Fruit fly (Drosophila melanogaster): Measurements from ENCODE around the gene NUCB1.

Gene NUCB1

dm6 chr3L:17842892-17843703 is 41.0 kb upstream of the NUCB1 start, which contains the start of gene CG5567 (continued):
- no peak for TF ChIP-seq CG2889 (GFP tag; IDR thresholded peaks at IDR 0.05)
- TF ChIP-seq CG8478 (optimal IDR thresholded peaks at IDR 0.05), result no peak
- TF ChIP-seq chinmo (GFP tag; IDR thresholded peaks at IDR 0.05; ENCODE audit: partially characterized antibody), result 0 out of 4 replicates have a peak, but pooled peaks have one; percentile 51
- TF ChIP-seq CG4404 (GFP tag; IDR thresholded peaks at IDR 0.05), result no peak
- TF ChIP-seq CG2129 (GFP tag; IDR thresholded peaks at IDR 0.05; ENCODE audit: partially characterized antibody), result no peak
- no peak for TF ChIP-seq TFAM (GFP tag; optimal IDR thresholded peaks at IDR 0.05)
- TF ChIP-seq sqz (GFP tag; optimal IDR thresholded peaks at IDR 0.05), result no peak
- TF ChIP-seq Dbx (GFP tag; IDR thresholded peaks at IDR 0.05), result no peak
- TF ChIP-seq CG1529 (GFP tag; optimal IDR thresholded peaks at IDR 0.05), result no peak
- TF ChIP-seq CG32532 (GFP tag; IDR thresholded peaks at IDR 0.05), result peak; percentile 34; the same call in 1 of the 2 replicates
- TF ChIP-seq CG12769 (tag; optimal IDR thresholded peaks at IDR 0.05), result peak; percentile 17
- no peak for TF ChIP-seq Mad (GFP tag; optimal IDR thresholded peaks at IDR 0.05)
- TF ChIP-seq gro (GFP tag; optimal IDR thresholded peaks at IDR 0.05), result no peak
- no peak for TF ChIP-seq schlank (tag; optimal IDR thresholded peaks at IDR 0.05)
- TF ChIP-seq Poxn (GFP tag; IDR thresholded peaks at IDR 0.05), result no peak
- TF ChIP-seq p53 (GFP tag; optimal IDR thresholded peaks at IDR 0.05), result no peak
- TF ChIP-seq psq (GFP tag; optimal IDR thresholded peaks at IDR 0.05), result no peak
- no peak for TF ChIP-seq sim (GFP tag; IDR thresholded peaks at IDR 0.05)
- peak; percentile 95 for TF ChIP-seq kah (GFP tag; optimal IDR thresholded peaks at IDR 0.05)
- TF ChIP-seq tna (GFP tag; IDR thresholded peaks at IDR 0.05; ENCODE audit: partially characterized antibody), result no peak
- no peak for TF ChIP-seq CG10366 (GFP tag; IDR thresholded peaks at IDR 0.05)
- no peak for TF ChIP-seq Nf-YB (GFP tag; optimal IDR thresholded peaks at IDR 0.05)
- no peak for TF ChIP-seq jing (GFP tag; optimal IDR thresholded peaks at IDR 0.05)
- TF ChIP-seq CG3995 (GFP tag; optimal IDR thresholded peaks at IDR 0.05), result no peak
- no peak for TF ChIP-seq CG17912 (GFP tag; optimal IDR thresholded peaks at IDR 0.05)
- TF ChIP-seq CG6654 (GFP tag; optimal IDR thresholded peaks at IDR 0.05), result no peak
- TF ChIP-seq CG17612 (GFP tag; IDR thresholded peaks at IDR 0.05), result no peak
- TF ChIP-seq CG4328 (GFP tag; optimal IDR thresholded peaks at IDR 0.05), result no peak
- TF ChIP-seq Fer2 (tag; optimal IDR thresholded peaks at IDR 0.05), result no peak
- TF ChIP-seq H15 (GFP tag; IDR thresholded peaks at IDR 0.05), result no peak
- TF ChIP-seq CG1832 (GFP tag; optimal IDR thresholded peaks at IDR 0.05), result no peak
- no peak for TF ChIP-seq Dfd (GFP tag; optimal IDR thresholded peaks at IDR 0.05)
- no peak for TF ChIP-seq GATAe (GFP tag; conservative IDR thresholded peaks at IDR 0.05)
- no peak for TF ChIP-seq Myb (GFP tag; optimal IDR thresholded peaks at IDR 0.05)
- no peak for TF ChIP-seq Six4 (GFP tag; optimal IDR thresholded peaks at IDR 0.05)
- no peak for TF ChIP-seq wdn (GFP tag; IDR thresholded peaks at IDR 0.05)
- no peak for TF ChIP-seq bigmax (GFP tag; optimal IDR thresholded peaks at IDR 0.05)
- no peak for TF ChIP-seq chif (GFP tag; optimal IDR thresholded peaks at IDR 0.05)
- no peak for TF ChIP-seq zfh1 (GFP tag; IDR thresholded peaks at IDR 0.05)
- no peak for TF ChIP-seq dati (GFP tag; IDR thresholded peaks at IDR 0.05)
- TF ChIP-seq CG33557 (GFP tag; optimal IDR thresholded peaks at IDR 0.05), result no peak
- no peak for TF ChIP-seq CG7271 (tag; optimal IDR thresholded peaks at IDR 0.05)

Measured in whole organism, embryonic.